Fruit fly (Drosophila melanogaster) whole organism, adult: ENCODE data around the gene CenB1A.

Experiments used
- CG11617 ChIP-seq: fragments of 200-800 bp; sonication (Bioruptor generic); optimal IDR thresholded peaks from 2 replicates; lab custom pipeline; 2017; ENCODE audit warnings: mild to moderate bottlenecking, missing biosample characterization, missing genetic modification reagents, missing genetic modification characterization
- CG14711 ChIP-seq: fragments of 200-800 bp; sonication (Bioruptor generic); optimal IDR thresholded peaks from 2 replicates; lab custom pipeline; 2018; ENCODE audit warnings: missing biosample characterization, mild to moderate bottlenecking, missing genetic modification characterization, moderate library complexity
- CG1620 ChIP-seq: fragments of 200-800 bp; sonication (Bioruptor generic); optimal IDR thresholded peaks from 2 replicates; lab custom pipeline; 2016; ENCODE audit warnings: missing biosample characterization, missing genetic modification characterization
- CG33017 ChIP-seq: fragments of 200-800 bp; sonication (Bioruptor generic); optimal IDR thresholded peaks from 2 replicates; lab custom pipeline; 2018; ENCODE audit warnings: missing biosample characterization, mild to moderate bottlenecking, missing genetic modification characterization, moderate library complexity
- CG5204 ChIP-seq: fragments of 200-800 bp; sonication (Bioruptor generic); optimal IDR thresholded peaks from 2 replicates; lab custom pipeline; 2016; ENCODE audit warnings: missing biosample characterization, missing genetic modification characterization
- CG7045 ChIP-seq: fragments of 200-800 bp; sonication (Bioruptor generic); optimal IDR thresholded peaks from 2 replicates; lab custom pipeline; 2017; ENCODE audit warnings: missing biosample characterization, mild to moderate bottlenecking, missing genetic modification characterization
- CG7101 ChIP-seq: fragments of 200-800 bp; sonication (Bioruptor generic); optimal IDR thresholded peaks from 2 replicates; lab custom pipeline; 2018; ENCODE audit warnings: missing biosample characterization, mild to moderate bottlenecking, missing genetic modification characterization, moderate library complexity
- Clk ChIP-seq: fragments of 200-800 bp; sonication (Bioruptor generic); optimal IDR thresholded peaks from 2 replicates; lab custom pipeline; 2017; ENCODE audit warnings: missing biosample characterization, missing genetic modification characterization
- Crg-1 ChIP-seq: fragments of 200-800 bp; sonication (Bioruptor generic); optimal IDR thresholded peaks from 2 replicates; lab custom pipeline; 2016; ENCODE audit warnings: missing biosample characterization, missing genetic modification characterization
- cnc ChIP-seq, 2 experiments: fragments of >200 bp; optimal IDR thresholded peaks; 2 replicates each; lab custom pipeline; 2017
- kay ChIP-seq: fragments of 200-800 bp; sonication (Bioruptor generic); peaks from one replicate; lab custom pipeline; 2016; ENCODE audit warnings: missing biosample characterization, missing genetic modification characterization, borderline replicate concordance
- ovo ChIP-seq: fragments of 200-800 bp; sonication (Bioruptor generic); optimal IDR thresholded peaks from 2 replicates; lab custom pipeline; 2016; ENCODE audit warnings: missing biosample characterization, missing genetic modification characterization
- pad ChIP-seq: fragments of 200-800 bp; sonication (Bioruptor generic); optimal IDR thresholded peaks from 3 replicates; lab custom pipeline; 2017; ENCODE audit warnings: missing biosample characterization, missing genetic modification characterization, mild to moderate bottlenecking, moderate library complexity, missing genetic modification reagents
- tj ChIP-seq: fragments of 200-800 bp; sonication (Bioruptor generic); optimal IDR thresholded peaks from 3 replicates; lab custom pipeline; 2017; ENCODE audit warnings: missing biosample characterization, mild to moderate bottlenecking, missing genetic modification characterization, moderate library complexity

- TF ChIP-seq kay (GFP tag; lab: Kevin White, UChicago) (no peak), CG5204 (GFP tag; lab: Kevin White, UChicago) (no peak), Clk (no peak), CG7101 (tag; lab: Kevin White, UChicago) (no peak), tj (no peak), CG7045 (GFP tag; lab: Kevin White, UChicago) (no peak), ovo (GFP tag; lab: Kevin White, UChicago) (no peak), CG11617 (GFP tag; lab: Kevin White, UChicago) (no peak), pad (GFP tag; lab: Kevin White, UChicago) (no peak), cnc (optimal IDR thresholded peaks at IDR 0.05; lab: Kevin White, UChicago) (no peak), CG33017 (tag; lab: Kevin White, UChicago) (no peak), CG1620 (GFP tag; lab: Kevin White, UChicago) (no peak), CG14711 (tag; lab: Kevin White, UChicago) (no peak), Crg-1 (GFP tag; lab: Kevin White, UChicago) (no peak)
Measured at dm6 chr3R:23156347-23156864, 38.2 kb downstream of the CenB1A start.
